Fruit fly (Drosophila melanogaster): ENCODE measurements around the gene CG14855.

DNA sequence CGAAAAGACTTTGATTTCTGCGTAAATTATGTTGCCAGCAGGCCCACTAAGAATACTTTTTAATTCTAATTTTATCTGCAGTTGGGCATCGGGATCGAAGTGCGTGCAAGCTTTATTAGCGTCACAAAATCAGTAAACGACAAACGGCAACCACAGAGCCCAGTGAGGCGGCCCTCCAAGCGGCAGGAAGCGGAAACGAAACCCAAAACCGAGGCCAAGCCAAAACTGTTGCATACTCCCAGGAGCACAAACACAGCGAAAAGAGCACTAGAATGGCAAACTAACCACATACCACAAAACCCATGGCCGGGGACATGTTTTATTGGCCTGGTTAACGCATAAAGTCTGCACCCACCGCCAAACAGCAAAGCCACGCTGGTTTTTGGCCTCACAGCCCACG lies 36.2 kb downstream of the CG14855 start:
- no peak for TF ChIP-seq CG11617 (GFP tag; optimal IDR thresholded peaks at IDR 0.05)
- TF ChIP-seq Hr96 (GFP tag; optimal IDR thresholded peaks at IDR 0.05), result no peak
- TF ChIP-seq CG12768 (GFP tag; optimal IDR thresholded peaks at IDR 0.05), result no peak
- no peak for TF ChIP-seq Clk (GFP tag; optimal IDR thresholded peaks at IDR 0.05)
- TF ChIP-seq CG1620 (GFP tag; optimal IDR thresholded peaks at IDR 0.05), result no peak
- TF ChIP-seq CG7101 (tag; optimal IDR thresholded peaks at IDR 0.05), result no peak
